Fruit fly (Drosophila melanogaster) whole organism, wandering third instar larva: Measurements from ENCODE around the gene ND-ASHI.
A peak's percentile ranks its signal among the peaks of the same experiment; 100 is the strongest.

Experiments
- Abd-B ChIP-seq: fragments of >200 bp; optimal IDR thresholded peaks from 2 replicates; lab custom pipeline; 2017; ENCODE audit warnings: missing biosample characterization, missing genetic modification characterization
- CG9705 ChIP-seq: fragments of 200-800 bp; sonication (Bioruptor generic); optimal IDR thresholded peaks from 2 replicates; lab custom pipeline; 2018; ENCODE audit warnings: missing biosample characterization, mild to moderate bottlenecking, missing genetic modification characterization
- CrebA ChIP-seq: fragments of 200-800 bp; sonication (Bioruptor generic); optimal IDR thresholded peaks from 2 replicates; lab custom pipeline; 2016; ENCODE audit warnings: missing biosample characterization, mild to moderate bottlenecking, missing genetic modification characterization, borderline replicate concordance
- HLH106 ChIP-seq: fragments of 200-800 bp; optimal IDR thresholded peaks from 3 replicates; lab custom pipeline; 2019; ENCODE audit warnings: missing biosample characterization, mild to moderate bottlenecking, missing genetic modification characterization, moderate library complexity
- Hnf4 ChIP-seq: fragments of 200-800 bp; sonication (Bioruptor generic); optimal IDR thresholded peaks from 2 replicates; lab custom pipeline; 2016; ENCODE audit warnings: missing biosample characterization, mild to moderate bottlenecking, missing genetic modification characterization
- Hr83 ChIP-seq: fragments of 200-300 bp; sonication (Bioruptor generic); optimal IDR thresholded peaks from 2 replicates; lab custom pipeline; 2016; ENCODE audit warnings: missing biosample characterization, mild to moderate bottlenecking, missing genetic modification characterization, moderate library complexity; ENCODE audit not compliant: poor library complexity, severe bottlenecking
- Jra ChIP-seq: sonication (Bioruptor generic); optimal IDR thresholded peaks from 2 replicates; lab custom pipeline; 2016; ENCODE audit warnings: missing biosample characterization, missing genetic modification characterization
- Mio ChIP-seq: sonication (Bioruptor generic); optimal IDR thresholded peaks from 2 replicates; lab custom pipeline; 2016; ENCODE audit warnings: missing biosample characterization, missing genetic modification characterization
- Myc ChIP-seq: fragments of >200 bp; optimal IDR thresholded peaks from 2 replicates; lab custom pipeline; 2017
- N ChIP-seq: fragments of >200 bp; optimal IDR thresholded peaks from 2 replicates; lab custom pipeline; 2018; ENCODE audit warnings: missing biosample characterization, missing external identifiers, missing genetic modification characterization
- OdsH ChIP-seq: fragments of 200-800 bp; sonication (Bioruptor generic); optimal IDR thresholded peaks from 2 replicates; lab custom pipeline; 2016; ENCODE audit warnings: missing biosample characterization, mild to moderate bottlenecking, missing genetic modification characterization
- Rel ChIP-seq, 2 experiments: fragments of 200-800 bp; sonication (Bioruptor generic) in 1 of 2; optimal IDR thresholded peaks; 2 replicates in 1 of 2; 3 replicates in 1 of 2; lab custom pipeline; 2016 to 2019; ENCODE audit warnings: mild to moderate bottlenecking in 2 of 2, missing biosample characterization in 2 of 2, missing genetic modification characterization in 2 of 2, moderate library complexity in 1 of 2
- Sp1 ChIP-seq: fragments of 200-800 bp; sonication (Bioruptor generic); optimal IDR thresholded peaks from 3 replicates; lab custom pipeline; 2019; ENCODE audit warnings: missing biosample characterization, mild to moderate bottlenecking, missing genetic modification characterization, moderate library complexity
- br ChIP-seq: fragments of 200-800 bp; sonication (Bioruptor generic); optimal IDR thresholded peaks from 2 replicates; lab custom pipeline; 2016; ENCODE audit warnings: missing biosample characterization, missing genetic modification characterization
- brk ChIP-seq: fragments of 200-800 bp; sonication (Bioruptor generic); optimal IDR thresholded peaks from 2 replicates; lab custom pipeline; 2016; ENCODE audit warnings: missing biosample characterization, mild to moderate bottlenecking, missing genetic modification characterization
- dmrt93B ChIP-seq: fragments of 200-800 bp; sonication (Bioruptor generic); optimal IDR thresholded peaks from 2 replicates; lab custom pipeline; 2018; ENCODE audit warnings: missing biosample characterization, mild to moderate bottlenecking, missing genetic modification characterization
- dsf ChIP-seq: sonication (Bioruptor generic); optimal IDR thresholded peaks from 2 replicates; lab custom pipeline; 2016; ENCODE audit warnings: missing biosample characterization, missing genetic modification characterization, borderline replicate concordance
- ey ChIP-seq: fragments of 200-800 bp; sonication (Bioruptor generic); optimal IDR thresholded peaks from 2 replicates; lab custom pipeline; 2016; ENCODE audit warnings: missing biosample characterization, missing genetic modification characterization
- foxo ChIP-seq, 2 experiments: fragments of 200-800 bp; sonication (Bioruptor generic); optimal IDR thresholded peaks; 2 replicates in 1 of 2; 3 replicates in 1 of 2; lab custom pipeline; 2016 to 2017; ENCODE audit warnings: missing biosample characterization in 2 of 2, missing genetic modification characterization in 2 of 2
- fru ChIP-seq: fragments of 200-800 bp; sonication (Bioruptor generic); optimal IDR thresholded peaks from 3 replicates; lab custom pipeline; 2016; ENCODE audit warnings: missing biosample characterization, mild to moderate bottlenecking, missing genetic modification characterization
- h ChIP-seq: fragments of 200-800 bp; sonication (Bioruptor generic); optimal IDR thresholded peaks from 3 replicates; lab custom pipeline; 2016; ENCODE audit warnings: missing biosample characterization, mild to moderate bottlenecking, missing genetic modification characterization
- pan ChIP-seq: fragments of >200 bp; optimal IDR thresholded peaks from 2 replicates; lab custom pipeline; 2017
- psq ChIP-seq: fragments of 200-800 bp; sonication (Bioruptor generic); optimal IDR thresholded peaks from 3 replicates; lab custom pipeline; 2017; ENCODE audit warnings: missing biosample characterization, mild to moderate bottlenecking, missing genetic modification characterization, moderate library complexity
- rgr ChIP-seq: fragments of 200-800 bp; sonication (Bioruptor generic); optimal IDR thresholded peaks from 3 replicates; lab custom pipeline; 2016; ENCODE audit warnings: missing biosample characterization, mild to moderate bottlenecking, missing genetic modification characterization
- sage ChIP-seq: fragments of 200-800 bp; sonication (Bioruptor generic); optimal IDR thresholded peaks from 2 replicates; lab custom pipeline; 2016; ENCODE audit warnings: missing biosample characterization, mild to moderate bottlenecking, missing genetic modification characterization
- usp ChIP-seq: fragments of >200 bp; optimal IDR thresholded peaks from 2 replicates; lab custom pipeline; 2017; ENCODE audit warnings: missing biosample characterization, missing genetic modification characterization
- woc ChIP-seq: sonication (Bioruptor generic); optimal IDR thresholded peaks from 2 replicates; lab custom pipeline; 2016; ENCODE audit warnings: missing biosample characterization, mild to moderate bottlenecking, missing genetic modification characterization

Gene ND-ASHI

DNA sequence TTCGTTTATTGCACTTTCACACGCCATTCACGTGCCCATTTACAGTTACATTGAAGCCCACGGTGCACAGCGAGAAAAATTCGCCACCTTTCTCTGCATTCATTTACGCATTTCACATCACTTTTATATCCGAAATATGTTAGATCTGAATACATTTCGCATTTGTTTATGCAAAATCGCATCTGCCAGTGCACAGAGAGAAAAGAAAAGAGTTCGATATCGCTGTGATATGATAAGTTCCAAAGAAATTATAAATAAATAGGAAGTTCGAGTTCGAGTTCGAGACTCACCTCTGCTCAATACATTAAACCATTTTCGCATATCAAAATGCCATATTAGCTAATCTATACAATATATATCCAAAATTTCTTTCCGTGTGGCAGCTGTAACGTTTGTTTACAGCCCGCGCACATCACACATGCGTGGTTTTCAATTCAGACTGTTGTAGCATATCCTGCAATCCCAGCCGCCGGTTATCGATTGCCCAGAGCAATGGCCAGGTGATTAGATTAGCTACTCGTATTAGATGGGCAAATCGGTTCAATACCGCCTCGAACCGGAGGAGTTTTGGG lies 22.8 kb downstream of the ND-ASHI start (continued):
- TF ChIP-seq woc, result peak; percentile 80
- TF ChIP-seq, all 38 proteins: peak for 21

DNA sequence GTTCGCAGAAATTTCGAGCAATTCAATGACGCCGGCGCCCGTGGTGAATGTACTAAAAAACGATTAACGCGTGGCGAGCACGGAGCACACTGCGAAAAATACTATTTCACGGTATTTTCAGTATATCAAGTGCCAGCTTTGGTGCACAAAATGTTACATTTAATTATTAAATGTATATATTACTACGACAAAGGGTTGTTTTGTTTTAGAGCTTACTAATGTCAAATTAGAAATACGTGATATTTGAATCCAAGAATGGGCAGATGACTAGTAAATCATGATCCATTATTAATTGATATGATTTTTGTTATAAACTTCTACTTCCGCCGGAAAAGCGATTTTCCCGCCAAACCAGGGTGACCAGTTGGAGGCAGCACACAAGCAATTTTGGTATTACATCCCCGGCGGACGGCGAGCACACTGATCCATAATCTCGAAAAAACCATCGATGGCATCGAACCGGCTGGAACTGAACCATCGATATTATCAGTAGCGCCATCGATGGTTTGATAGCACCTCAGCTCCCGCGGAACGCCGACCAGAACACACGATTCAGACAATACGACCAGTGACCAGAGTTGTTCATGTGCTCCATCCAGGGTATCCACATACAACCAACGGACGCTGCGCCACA lies 24.6 kb downstream of the ND-ASHI start, which contains the start of the genes CG3226 and Cdc7:
Gene CG3226, minus strand, starts transcription at position 51 of the 634 bp plus-strand sequence.
Gene Cdc7, plus strand, starts transcription at position 344 of the 634 bp plus-strand sequence.
- TF ChIP-seq Rel (GFP tag; optimal IDR thresholded peaks at IDR 0.05; lab: Kevin White, UChicago) (no peak), Rel (tag; optimal IDR thresholded peaks at IDR 0.05; lab: Kevin White, UChicago) (peak; percentile 43), usp (GFP tag; lab: Kevin White, UChicago) (no peak), br (GFP tag; lab: Kevin White, UChicago) (peak; percentile 54), dmrt93B (peak; percentile 76), Sp1 (GFP tag; lab: Kevin White, UChicago) (peak; percentile 76), dsf (GFP tag; lab: Kevin White, UChicago) (no peak), Hr83 (GFP tag; lab: Kevin White, UChicago) (peak; percentile 54), psq (GFP tag; lab: Kevin White, UChicago) (peak; percentile 53), CG9705 (GFP tag; lab: Kevin White, UChicago) (peak; percentile 72), ey (no peak), rgr (GFP tag; lab: Kevin White, UChicago) (peak; percentile 80), h (GFP tag; lab: Kevin White, UChicago) (peak; percentile 66), OdsH (GFP tag; lab: Kevin White, UChicago) (peak; percentile 64), fru (GFP tag; lab: Kevin White, UChicago) (peak; percentile 100), HLH106 (tag; lab: Kevin White, UChicago) (peak; percentile 67), Hnf4 (no peak), Jra (GFP tag; lab: Kevin White, UChicago) (peak; percentile 41), foxo (GFP tag; optimal IDR thresholded peaks at IDR 0.05; lab: Kevin White, UChicago) (peak in 1 of 2 experiments; percentile 53), brk (GFP tag; lab: Kevin White, UChicago) (no peak), Abd-B (GFP tag; lab: Kevin White, UChicago) (no peak), woc (peak; percentile 27), CrebA (GFP tag; lab: Kevin White, UChicago) (no peak), pan (lab: Kevin White, UChicago) (no peak), Myc (peak; percentile 15), sage (GFP tag; lab: Kevin White, UChicago) (peak; percentile 6), N (GFP tag; lab: Kevin White, UChicago) (no peak)

dm6 chrX:6646846-6647245 lies 32.1 kb downstream of the ND-ASHI start:
- TF ChIP-seq fru (GFP tag; lab: Kevin White, UChicago), result peak; percentile 22
- no peak for TF ChIP-seq rgr (GFP tag; lab: Kevin White, UChicago)
- TF ChIP-seq woc, result peak; percentile 0
- TF ChIP-seq HLH106 (tag; lab: Kevin White, UChicago), result peak; percentile 10
- TF ChIP-seq Sp1 (GFP tag; lab: Kevin White, UChicago), result no peak

DNA sequence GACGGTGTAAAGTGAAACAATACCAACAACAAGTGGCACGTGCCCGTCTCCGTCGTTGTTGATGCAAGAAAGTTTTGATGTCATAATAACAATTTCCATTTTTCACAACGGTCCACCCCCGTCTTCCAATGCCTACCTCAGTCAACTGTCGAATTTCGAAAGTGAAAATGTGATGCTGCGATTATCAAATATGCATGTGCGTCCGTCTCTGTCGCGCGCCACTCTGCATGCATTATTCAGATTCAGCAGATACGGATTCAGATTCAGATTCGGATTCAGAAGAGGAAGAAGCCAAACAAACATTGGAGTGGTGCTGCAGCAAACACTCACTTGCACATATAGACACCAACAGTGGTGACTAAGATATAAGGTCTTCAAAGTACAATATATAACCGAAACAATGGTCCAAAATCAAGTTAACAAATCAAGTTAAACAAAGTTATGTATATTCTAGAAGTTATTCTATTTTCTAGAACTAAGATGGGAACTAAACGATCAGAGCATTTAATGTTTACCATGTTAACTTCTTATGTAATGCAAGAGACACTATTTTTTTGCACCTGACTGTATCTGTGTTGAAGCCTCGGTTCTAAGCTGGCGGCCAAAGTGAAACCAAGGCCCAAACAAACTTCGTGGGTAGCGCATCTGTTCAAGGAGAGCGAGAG lies 36.2 kb downstream of the ND-ASHI start:
- TF ChIP-seq Jra (GFP tag; lab: Kevin White, UChicago) (no peak), h (GFP tag; lab: Kevin White, UChicago) (peak; percentile 54), ey (peak; percentile 61), rgr (GFP tag; lab: Kevin White, UChicago) (peak; percentile 63), Sp1 (GFP tag; lab: Kevin White, UChicago) (peak; percentile 61), CrebA (GFP tag; lab: Kevin White, UChicago) (no peak), OdsH (GFP tag; lab: Kevin White, UChicago) (peak; percentile 52), fru (GFP tag; lab: Kevin White, UChicago) (peak; percentile 69), woc (peak; percentile 59), HLH106 (tag; lab: Kevin White, UChicago) (peak; percentile 65), sage (GFP tag; lab: Kevin White, UChicago) (no peak), psq (GFP tag; lab: Kevin White, UChicago) (peak; percentile 37), br (GFP tag; lab: Kevin White, UChicago) (peak; percentile 44), foxo (GFP tag; optimal IDR thresholded peaks at IDR 0.05; lab: Kevin White, UChicago) (peak in 1 of 2 experiments; percentile 52), Mio (GFP tag; lab: Kevin White, UChicago) (no peak)
